Worm (Caenorhabditis elegans) whole organism, young adult: ENCODE measurements around the gene rol-6.

Experiments
- B0261.1 ChIP-seq: sonication (generic microtip); optimal IDR thresholded peaks from 2 replicates; lab custom pipeline; 2016; ENCODE audit warnings: mild to moderate bottlenecking, missing genetic modification characterization, moderate library complexity, missing compliant biosample characterization
- B0336.3 ChIP-seq: fragments of 200-800 bp; sonication (Bioruptor generic); IDR thresholded peaks from 2 replicates; pipeline ENCODE4 v1.3.6; 2022; ENCODE audit warnings: missing genetic modification characterization, missing compliant biosample characterization
- F55B11.4 ChIP-seq: sonication (generic microtip); optimal IDR thresholded peaks from 2 replicates; lab custom pipeline; 2016; ENCODE audit warnings: missing compliant biosample characterization, missing genetic modification characterization, borderline replicate concordance; ENCODE audit not compliant: insufficient read depth
- K12H6.12 ChIP-seq: fragments of 200-800 bp; sonication (Bioruptor generic); optimal IDR thresholded peaks from 2 replicates; lab custom pipeline; 2018; ENCODE audit warnings: mild to moderate bottlenecking, missing genetic modification characterization, missing compliant biosample characterization
- Y53G8AR.9 ChIP-seq: fragments of 200-800 bp; sonication (Bioruptor generic); conservative IDR thresholded peaks from 2 replicates; pipeline ENCODE4 v1.3.6; 2022; ENCODE audit warnings: missing genetic modification reagents, missing genetic modification characterization, missing compliant biosample characterization
- Y67H2A.10 ChIP-seq: fragments of 200-800 bp; sonication (Bioruptor generic); conservative IDR thresholded peaks from 2 replicates; pipeline ENCODE4 v1.3.6; 2022; ENCODE audit warnings: missing genetic modification reagents, missing genetic modification characterization, missing compliant biosample characterization
- Y79H2A.3 ChIP-seq: fragments of 200-800 bp; sonication (Bioruptor generic); conservative IDR thresholded peaks from 2 replicates; pipeline ENCODE4 v1.3.6; 2022; ENCODE audit warnings: missing genetic modification reagents, missing genetic modification characterization, missing compliant biosample characterization
- Y95B8A.8 ChIP-seq: fragments of 200-800 bp; sonication (Bioruptor generic); IDR thresholded peaks from 2 replicates; pipeline ENCODE4 v1.3.6; 2022; ENCODE audit warnings: missing genetic modification reagents, missing genetic modification characterization, missing compliant biosample characterization
- ZK185.1 ChIP-seq: sonication (generic microtip); optimal IDR thresholded peaks from 2 replicates; lab custom pipeline; 2016; ENCODE audit warnings: mild to moderate bottlenecking, missing genetic modification characterization, missing compliant biosample characterization; ENCODE audit not compliant: poor library complexity, severe bottlenecking
- ama-1 ChIP-seq, 3 experiments: fragments of 150-350 bp in 1 of 3; sonication (generic microtip) in 2 of 3; optimal IDR thresholded peaks; 2 replicates each; lab custom pipeline; 2014 to 2018; ENCODE audit warnings: missing biosample characterization in 2 of 3, missing genetic modification characterization in 2 of 3, missing genetic modification reagents in 2 of 3
- atf-7 ChIP-seq: sonication (generic microtip); optimal IDR thresholded peaks from 2 replicates; lab custom pipeline; 2017; ENCODE audit warnings: mild to moderate bottlenecking, missing genetic modification characterization, missing compliant biosample characterization
- attf-3 ChIP-seq: fragments of 200-800 bp; sonication (Bioruptor generic); conservative IDR thresholded peaks from 2 replicates; pipeline ENCODE4 v1.3.6; 2022; ENCODE audit warnings: missing genetic modification reagents, missing genetic modification characterization, missing compliant biosample characterization
- cebp-1 ChIP-seq, 2 experiments: fragments of 200-800 bp in 1 of 2; sonication (Bioruptor generic) in 1 of 2; sonication (generic microtip) in 1 of 2; IDR thresholded peaks in 1 of 2; optimal IDR thresholded peaks in 1 of 2; 2 replicates each; pipeline versions ENCODE4 v1.3.6 to Lab custom; 2017 to 2022; ENCODE audit warnings: missing compliant biosample characterization in 2 of 2, missing genetic modification characterization in 2 of 2, mild to moderate bottlenecking in 1 of 2, missing genetic modification reagents in 1 of 2, moderate library complexity in 1 of 2
- ceh-27 ChIP-seq: fragments of 200-800 bp; sonication (Bioruptor generic); optimal IDR thresholded peaks from 2 replicates; lab custom pipeline; 2018; ENCODE audit warnings: mild to moderate bottlenecking, missing genetic modification characterization, moderate library complexity, missing compliant biosample characterization
- ceh-40 ChIP-seq: fragments of 200-800 bp; sonication (Bioruptor generic); IDR thresholded peaks from 2 replicates; pipeline ENCODE4 v1.3.6; 2022; ENCODE audit warnings: missing genetic modification characterization, missing compliant biosample characterization
- ceh-58 ChIP-seq: fragments of 200-800 bp; sonication (Bioruptor generic); IDR thresholded peaks from 2 replicates; pipeline ENCODE4 v1.3.6; 2022; ENCODE audit warnings: missing genetic modification characterization, missing compliant biosample characterization
- ceh-79 ChIP-seq: sonication (generic microtip); optimal IDR thresholded peaks from 2 replicates; lab custom pipeline; 2017; ENCODE audit warnings: mild to moderate bottlenecking, missing genetic modification characterization, missing compliant biosample characterization
- chd-7 ChIP-seq: sonication (generic microtip); optimal IDR thresholded peaks from 2 replicates; lab custom pipeline; 2016; ENCODE audit warnings: mild to moderate bottlenecking, missing genetic modification characterization, moderate library complexity, missing compliant biosample characterization
- ets-4 ChIP-seq: fragments of 200-800 bp; sonication (Bioruptor generic); optimal IDR thresholded peaks from 2 replicates; lab custom pipeline; 2018; ENCODE audit warnings: mild to moderate bottlenecking, missing genetic modification characterization, missing compliant biosample characterization
- fkh-3 ChIP-seq: sonication (generic microtip); optimal IDR thresholded peaks from 2 replicates; lab custom pipeline; 2016; ENCODE audit warnings: mild to moderate bottlenecking, missing genetic modification characterization, missing compliant biosample characterization
- hmg-1.2 ChIP-seq: fragments of 200-800 bp; sonication (Bioruptor generic); IDR thresholded peaks from 2 replicates; pipeline ENCODE4 v1.3.6; 2022; ENCODE audit warnings: missing genetic modification reagents, missing genetic modification characterization, missing compliant biosample characterization
- hrde-1 ChIP-seq: sonication (generic microtip); optimal IDR thresholded peaks from 2 replicates; lab custom pipeline; 2016; ENCODE audit warnings: missing genetic modification characterization, mild to moderate bottlenecking, missing compliant biosample characterization, moderate library complexity, missing genotype, missing genetic modification reagents, borderline replicate concordance
- hsf-1 ChIP-seq: fragments of 200-800 bp; sonication (Bioruptor generic); IDR thresholded peaks from 2 replicates; pipeline ENCODE4 v1.3.6; 2022; ENCODE audit warnings: missing genetic modification reagents, missing genetic modification characterization, missing compliant biosample characterization
- let-526 ChIP-seq: fragments of 200-800 bp; sonication (Bioruptor generic); IDR thresholded peaks from 2 replicates; pipeline ENCODE4 v1.3.6; 2022; ENCODE audit warnings: missing genetic modification reagents, missing genetic modification characterization, missing compliant biosample characterization
- lin-26 ChIP-seq: fragments of 200-800 bp; sonication (Bioruptor generic); IDR thresholded peaks from 2 replicates; pipeline ENCODE4 v1.3.6; 2022; ENCODE audit warnings: missing genetic modification reagents, missing genetic modification characterization, missing compliant biosample characterization
- lin-35 ChIP-seq, 3 experiments: fragments of 150-350 bp in 2 of 3; sonication (generic microtip) in 1 of 3; optimal IDR thresholded peaks; 2 replicates each; lab custom pipeline; 2014 to 2018; ENCODE audit warnings: missing biosample characterization in 3 of 3, missing genetic modification characterization in 3 of 3, missing genetic modification reagents in 3 of 3
- madf-10 ChIP-seq: sonication (generic microtip); optimal IDR thresholded peaks from 2 replicates; lab custom pipeline; 2016; ENCODE audit warnings: mild to moderate bottlenecking, missing genetic modification characterization, missing compliant biosample characterization
- madf-6 ChIP-seq: fragments of 200-800 bp; sonication (Bioruptor generic); IDR thresholded peaks from 2 replicates; pipeline ENCODE4 v1.3.6; 2022; ENCODE audit warnings: missing genetic modification reagents, missing genetic modification characterization, missing compliant biosample characterization
- mcd-1 ChIP-seq: fragments of 200-800 bp; sonication (Bioruptor generic); IDR thresholded peaks from 2 replicates; pipeline ENCODE4 v1.3.6; 2022; ENCODE audit warnings: missing genetic modification reagents, missing genetic modification characterization, missing compliant biosample characterization
- nhr-120 ChIP-seq: fragments of 200-800 bp; sonication (Bioruptor generic); IDR thresholded peaks from 2 replicates; pipeline ENCODE4 v1.3.6; 2022; ENCODE audit warnings: missing genetic modification characterization, missing compliant biosample characterization
- nhr-27 ChIP-seq: fragments of 200-800 bp; sonication (Bioruptor generic); optimal IDR thresholded peaks from 2 replicates; lab custom pipeline; 2018; ENCODE audit warnings: mild to moderate bottlenecking, missing genetic modification characterization, moderate library complexity, missing compliant biosample characterization
- pbrm-1 ChIP-seq: fragments of 200-800 bp; sonication (Bioruptor generic); IDR thresholded peaks from 2 replicates; pipeline ENCODE4 v1.3.6; 2022; ENCODE audit warnings: missing genetic modification reagents, missing genetic modification characterization, missing compliant biosample characterization
- pha-4 ChIP-seq: fragments of 150-350 bp; sonication (generic microtip); optimal IDR thresholded peaks from 2 replicates; lab custom pipeline; 2014; ENCODE audit warnings: missing biosample characterization, missing genetic modification reagents, missing genetic modification characterization
- rcor-1 ChIP-seq: fragments of 200-800 bp; sonication (Bioruptor generic); IDR thresholded peaks from 2 replicates; pipeline ENCODE4 v1.3.6; 2022; ENCODE audit warnings: missing genetic modification reagents, missing genetic modification characterization, missing compliant biosample characterization
- sdz-38 ChIP-seq: sonication (generic microtip); optimal IDR thresholded peaks from 2 replicates; lab custom pipeline; 2016; ENCODE audit warnings: missing genotype, missing genetic modification characterization, missing compliant biosample characterization
- sea-2 ChIP-seq: fragments of 200-800 bp; sonication (Bioruptor generic); IDR thresholded peaks from 2 replicates; pipeline ENCODE4 v1.3.6; 2022; ENCODE audit warnings: missing genetic modification characterization, missing compliant biosample characterization
- snpc-4 ChIP-seq, 5 experiments: fragments of 150-350 bp in 1 of 5; sonication (generic microtip) in 4 of 5; optimal IDR thresholded peaks; 2 replicates each; lab custom pipeline; 2014 to 2018; ENCODE audit warnings: missing genetic modification characterization in 5 of 5, missing biosample characterization in 3 of 5, antibody characterized with exemption in 2 of 5, mild to moderate bottlenecking in 2 of 5, missing compliant biosample characterization in 2 of 5, missing genotype in 2 of 5, moderate library complexity in 2 of 5, missing genetic modification reagents in 1 of 5
- sptf-2 ChIP-seq: fragments of 200-800 bp; sonication (Bioruptor generic); optimal IDR thresholded peaks from 2 replicates; lab custom pipeline; 2018; ENCODE audit warnings: mild to moderate bottlenecking, missing genetic modification characterization, missing compliant biosample characterization
- ztf-26 ChIP-seq: sonication (generic microtip); optimal IDR thresholded peaks from 2 replicates; lab custom pipeline; 2017; ENCODE audit warnings: missing genetic modification characterization, missing compliant biosample characterization
- ztf-6 ChIP-seq: fragments of 200-800 bp; sonication (Bioruptor generic); IDR thresholded peaks from 2 replicates; pipeline ENCODE4 v1.3.6; 2022; ENCODE audit warnings: missing genetic modification reagents, missing genetic modification characterization, missing compliant biosample characterization

The rol-6 gene

ce11 chrII:8743379-8744173, 10.7 kb downstream of the rol-6 start, which contains the start of gene mak-1 (continued):
- no peak for TF ChIP-seq hrde-1 (tag; lab: Kevin White, UChicago)
- no peak for TF ChIP-seq nhr-120 (GFP tag; lab: Robert Waterston, UW)
- no peak for TF ChIP-seq B0261.1 (tag; lab: Kevin White, UChicago)
- no peak for TF ChIP-seq fkh-3 (tag; lab: Kevin White, UChicago)
- no peak for TF ChIP-seq ztf-6 (GFP tag; lab: Robert Waterston, UW)
- TF ChIP-seq sptf-2, result no peak
- TF ChIP-seq rcor-1 (GFP tag; lab: Robert Waterston, UW), result no peak
- no peak for TF ChIP-seq nhr-27 (tag; lab: Kevin White, UChicago)
- TF ChIP-seq Y79H2A.3 (GFP tag; lab: Robert Waterston, UW), result no peak
- TF ChIP-seq cebp-1 (GFP tag; IDR thresholded peaks at IDR 0.05; lab: Robert Waterston, UW), result no peak
- TF ChIP-seq cebp-1 (tag; optimal IDR thresholded peaks at IDR 0.05; lab: Kevin White, UChicago), result peak; percentile 56
- no peak for TF ChIP-seq sdz-38 (tag; lab: Kevin White, UChicago)
- no peak for TF ChIP-seq ceh-27
- no peak for TF ChIP-seq hsf-1 (GFP tag; lab: Robert Waterston, UW)
- TF ChIP-seq F55B11.4 (tag; lab: Kevin White, UChicago), result no peak
- TF ChIP-seq, all 124 proteins: peak for 10

DNA sequence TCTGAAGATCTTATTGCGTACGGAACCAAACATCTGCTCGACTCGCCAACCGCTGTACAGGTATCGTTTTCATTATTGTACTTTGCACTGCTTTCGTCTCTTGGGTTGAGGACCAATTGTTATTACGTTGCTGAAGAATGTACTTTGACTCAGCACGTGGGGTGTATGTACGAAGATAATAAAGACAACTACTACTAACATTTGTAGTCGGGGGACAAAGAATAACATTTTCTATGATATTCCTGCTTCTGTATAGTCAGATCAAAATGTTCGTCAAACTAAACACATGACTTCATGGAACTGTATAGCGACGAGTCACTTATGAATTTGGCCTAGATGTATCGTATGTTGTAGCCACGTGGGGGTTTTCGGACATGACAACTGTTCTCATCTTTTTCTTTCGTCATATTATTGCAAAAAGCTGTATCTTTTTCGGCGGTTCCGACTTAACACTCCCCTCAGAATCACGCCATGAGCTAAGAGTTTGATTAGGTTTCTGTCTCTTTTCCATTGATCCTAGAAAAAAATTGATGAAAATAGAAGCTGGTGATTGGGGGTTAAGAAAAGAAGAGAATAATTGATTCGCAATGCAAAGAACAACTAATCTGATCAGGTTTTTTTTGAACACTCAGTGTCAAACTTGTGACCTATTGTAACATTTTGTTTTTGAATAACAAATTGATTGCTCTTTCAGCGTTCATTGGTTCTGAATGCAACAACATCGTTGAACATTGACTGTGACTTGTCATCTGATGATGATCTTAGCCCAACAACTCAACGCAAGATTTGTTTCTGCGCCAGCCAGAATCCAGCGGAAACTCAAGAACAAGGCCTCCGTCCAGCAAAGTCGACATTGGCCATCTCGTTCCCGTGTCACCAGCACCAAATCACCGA, 12.0 kb downstream of the rol-6 start:
- TF ChIP-seq ceh-40 (GFP tag; lab: Robert Waterston, UW) (0 out of 2 replicates have a peak, but pooled peaks have one; percentile 6), ceh-79 (tag; lab: Kevin White, UChicago) (peak; percentile 44), Y67H2A.10 (GFP tag; lab: Robert Waterston, UW) (no peak), ZK185.1 (tag; lab: Kevin White, UChicago) (peak; percentile 1), Y95B8A.8 (peak; percentile 56), ztf-6 (GFP tag; lab: Robert Waterston, UW) (no peak), let-526 (GFP tag; lab: Robert Waterston, UW) (peak; percentile 60), attf-3 (GFP tag; lab: Robert Waterston, UW) (no peak), hmg-1.2 (GFP tag; lab: Robert Waterston, UW) (peak; percentile 5; the same call in 1 of the 2 replicates), mcd-1 (GFP tag; lab: Robert Waterston, UW) (peak; percentile 41; the same call in 1 of the 2 replicates), cebp-1 (GFP tag; IDR thresholded peaks at IDR 0.05; lab: Robert Waterston, UW) (peak; percentile 7; the same call in 1 of the 2 replicates), cebp-1 (tag; optimal IDR thresholded peaks at IDR 0.05; lab: Kevin White, UChicago) (peak; percentile 39), ceh-58 (0 out of 2 replicates have a peak, but pooled peaks have one; percentile 25), ztf-26 (peak; percentile 37), atf-7 (tag; lab: Kevin White, UChicago) (peak; percentile 34), chd-7 (tag; lab: Kevin White, UChicago) (no peak), Y53G8AR.9 (GFP tag; lab: Robert Waterston, UW) (peak; percentile 54), lin-26 (peak; percentile 67; the same call in 1 of the 2 replicates), madf-10 (tag; lab: Kevin White, UChicago) (no peak), ets-4 (GFP tag; lab: Kevin White, UChicago) (peak; percentile 36), ama-1 (optimal IDR thresholded peaks at IDR 0.05; lab: Kevin White, UChicago) (peak; percentile 91), ama-1 (GFP tag; optimal IDR thresholded peaks at IDR 0.05; lab: Kevin White, UChicago) (no peak), B0336.3 (peak; percentile 36; the same call in 1 of the 2 replicates), pha-4 (tag; lab: Kevin White, UChicago) (no peak), snpc-4 (GFP tag; optimal IDR thresholded peaks at IDR 0.05; lab: Kevin White, UChicago) (no peak), snpc-4 (tag; optimal IDR thresholded peaks at IDR 0.05; lab: Kevin White, UChicago) (peak in 1 of 4 experiments; percentile 41), rcor-1 (GFP tag; lab: Robert Waterston, UW) (peak; percentile 34; the same call in 1 of the 2 replicates), pbrm-1 (GFP tag; lab: Robert Waterston, UW) (0 out of 2 replicates have a peak, but pooled peaks have one; percentile 34), sea-2 (GFP tag; lab: Robert Waterston, UW) (0 out of 2 replicates have a peak, but pooled peaks have one; percentile 23), K12H6.12 (tag; lab: Kevin White, UChicago) (peak; percentile 44), lin-35 (GFP tag; optimal IDR thresholded peaks at IDR 0.05; lab: Kevin White, UChicago) (peak in 1 of 3 experiments; percentile 15), madf-6 (GFP tag; lab: Robert Waterston, UW) (peak; percentile 44; the same call in 1 of the 2 replicates)
